Fruit fly (Drosophila melanogaster) whole organism, embryonic: ENCODE measurements around the gene Grx5.

ENCODE experiments used
- Blimp-1 ChIP-seq: fragments of 200-800 bp; sonication (Bioruptor generic); optimal IDR thresholded peaks from 3 replicates; lab custom pipeline; 2018; ENCODE audit warnings: missing biosample characterization, missing genetic modification characterization, mild to moderate bottlenecking, moderate library complexity, missing genetic modification reagents
- CG10431 ChIP-seq: fragments of 200-800 bp; sonication (Bioruptor generic); optimal IDR thresholded peaks from 3 replicates; lab custom pipeline; 2018; ENCODE audit warnings: missing biosample characterization, mild to moderate bottlenecking, missing genetic modification characterization
- CG11085 ChIP-seq: fragments of 200-800 bp; sonication (Bioruptor generic); IDR thresholded peaks from 2 replicates; pipeline ENCODE4 v1.3.6; 2022; ENCODE audit warnings: missing biosample characterization, missing genetic modification characterization
- CG11504 ChIP-seq: fragments of 200-800 bp; sonication (Bioruptor generic); optimal IDR thresholded peaks from 3 replicates; lab custom pipeline; 2019; ENCODE audit warnings: missing biosample characterization, mild to moderate bottlenecking, missing genetic modification characterization, moderate library complexity
- CG11695 ChIP-seq: fragments of 200-800 bp; sonication (Bioruptor generic); IDR thresholded peaks from 3 replicates; pipeline ENCODE4 v1.3.6; 2022; ENCODE audit warnings: missing biosample characterization, missing genetic modification characterization
- CG12219 ChIP-seq: fragments of 200-800 bp; sonication (Bioruptor generic); optimal IDR thresholded peaks from 3 replicates; lab custom pipeline; 2018; ENCODE audit warnings: missing biosample characterization, mild to moderate bottlenecking, missing genetic modification characterization
- CG12299 ChIP-seq: fragments of 200-800 bp; sonication (Bioruptor generic); optimal IDR thresholded peaks from 2 replicates; lab custom pipeline; 2018; ENCODE audit warnings: missing biosample characterization, mild to moderate bottlenecking, missing genetic modification characterization
- CG12659 ChIP-seq: fragments of 200-800 bp; sonication (Bioruptor generic); optimal IDR thresholded peaks from 3 replicates; lab custom pipeline; 2017; ENCODE audit warnings: mild to moderate bottlenecking, missing biosample characterization, missing genetic modification reagents, missing genetic modification characterization
- CG13296 ChIP-seq: fragments of 200-800 bp; sonication (Bioruptor generic); optimal IDR thresholded peaks from 3 replicates; lab custom pipeline; 2018; ENCODE audit warnings: missing biosample characterization, mild to moderate bottlenecking, missing genetic modification characterization
- CG13424 ChIP-seq: fragments of 200-800 bp; sonication (Bioruptor generic); optimal IDR thresholded peaks from 2 replicates; lab custom pipeline; 2019; ENCODE audit warnings: missing biosample characterization, mild to moderate bottlenecking, missing genetic modification characterization, moderate library complexity
- CG15011 ChIP-seq: fragments of 200-800 bp; sonication (Bioruptor generic); optimal IDR thresholded peaks from 3 replicates; lab custom pipeline; 2018; ENCODE audit warnings: missing biosample characterization, mild to moderate bottlenecking, missing genetic modification characterization
- CG15514 ChIP-seq: fragments of 200-800 bp; sonication (Bioruptor generic); optimal IDR thresholded peaks from 3 replicates; lab custom pipeline; 2017; ENCODE audit warnings: missing biosample characterization, missing genetic modification characterization, mild to moderate bottlenecking, moderate library complexity, missing genetic modification reagents
- CG1602 ChIP-seq: fragments of 200-800 bp; sonication (Bioruptor generic); optimal IDR thresholded peaks from 3 replicates; lab custom pipeline; 2016; ENCODE audit warnings: missing biosample characterization, missing genetic modification characterization
- CG18619 ChIP-seq: fragments of 200-800 bp; sonication (Bioruptor generic); optimal IDR thresholded peaks from 3 replicates; lab custom pipeline; 2017; ENCODE audit warnings: missing biosample characterization, mild to moderate bottlenecking, missing genetic modification characterization
- CG2120 ChIP-seq: fragments of 200-800 bp; sonication (Bioruptor generic); optimal IDR thresholded peaks from 3 replicates; lab custom pipeline; 2016; ENCODE audit warnings: missing biosample characterization, missing genetic modification characterization
- CG3065 ChIP-seq: fragments of 200-800 bp; sonication (Bioruptor generic); optimal IDR thresholded peaks from 2 replicates; lab custom pipeline; 2016; ENCODE audit warnings: missing biosample characterization, missing genetic modification characterization
- CG31441 ChIP-seq: fragments of 200-800 bp; sonication (Bioruptor generic); IDR thresholded peaks from 2 replicates; pipeline ENCODE4 v1.3.6; 2022; ENCODE audit warnings: missing biosample characterization, missing genetic modification characterization
- CG4707 ChIP-seq: fragments of 200-800 bp; sonication (Bioruptor generic); optimal IDR thresholded peaks from 2 replicates; lab custom pipeline; 2018; ENCODE audit warnings: missing biosample characterization, mild to moderate bottlenecking, missing genetic modification characterization, moderate library complexity
- CG4730 ChIP-seq: fragments of 200-800 bp; sonication (Bioruptor generic); IDR thresholded peaks from 2 replicates; pipeline ENCODE4 v1.3.6; 2022; ENCODE audit warnings: missing biosample characterization, missing genetic modification characterization
- CG4820 ChIP-seq: fragments of 200-800 bp; sonication (Bioruptor generic); optimal IDR thresholded peaks from 3 replicates; lab custom pipeline; 2016; ENCODE audit warnings: missing biosample characterization, missing genetic modification characterization
- CG7372 ChIP-seq: fragments of 200-800 bp; sonication (Bioruptor generic); IDR thresholded peaks from 2 replicates; pipeline ENCODE4 v1.3.6; 2022; ENCODE audit warnings: missing biosample characterization, missing genetic modification characterization
- Dip3 ChIP-seq: fragments of 200-800 bp; sonication (Bioruptor generic); optimal IDR thresholded peaks from 3 replicates; lab custom pipeline; 2016; ENCODE audit warnings: missing biosample characterization, missing genetic modification characterization
- Elba2 ChIP-seq: fragments of 200-800 bp; sonication (Bioruptor generic); optimal IDR thresholded peaks from 3 replicates; lab custom pipeline; 2016; ENCODE audit warnings: missing biosample characterization, missing genetic modification characterization
- H15 ChIP-seq: fragments of 200-800 bp; sonication (Bioruptor generic); IDR thresholded peaks from 3 replicates; pipeline ENCODE4 v1.3.6; 2022; ENCODE audit warnings: missing biosample characterization, missing genetic modification characterization
- Mad ChIP-seq: fragments of 200-800 bp; sonication (Bioruptor generic); optimal IDR thresholded peaks from 2 replicates; lab custom pipeline; 2016; ENCODE audit warnings: missing biosample characterization, missing genetic modification characterization
- Nf-YC ChIP-seq: fragments of 200-800 bp; optimal IDR thresholded peaks from 3 replicates; lab custom pipeline; 2019; ENCODE audit warnings: missing biosample characterization, mild to moderate bottlenecking, missing genetic modification characterization, moderate library complexity
- Oli ChIP-seq: fragments of 200-800 bp; sonication (Bioruptor generic); optimal IDR thresholded peaks from 2 replicates; lab custom pipeline; 2018; ENCODE audit warnings: missing biosample characterization, mild to moderate bottlenecking, missing genetic modification characterization, moderate library complexity
- Rfx ChIP-seq: fragments of 200-800 bp; sonication (Bioruptor generic); IDR thresholded peaks from 2 replicates; pipeline ENCODE4 v1.3.6; 2022; ENCODE audit warnings: missing biosample characterization, missing genetic modification characterization
- Rx ChIP-seq: fragments of 200-800 bp; sonication (Bioruptor generic); IDR thresholded peaks from 2 replicates; pipeline ENCODE4 v1.3.6; 2022; ENCODE audit warnings: missing biosample characterization, missing genetic modification characterization
- Six4 ChIP-seq: fragments of 200-800 bp; sonication (Bioruptor generic); optimal IDR thresholded peaks from 2 replicates; lab custom pipeline; 2016; ENCODE audit warnings: missing biosample characterization, missing genetic modification characterization
- Ssrp ChIP-seq: fragments of 200-800 bp; sonication (Bioruptor generic); optimal IDR thresholded peaks from 2 replicates; lab custom pipeline; 2018; ENCODE audit warnings: missing biosample characterization, mild to moderate bottlenecking, missing genetic modification characterization, moderate library complexity
- al ChIP-seq: fragments of 200-800 bp; sonication (Bioruptor generic); IDR thresholded peaks from 2 replicates; pipeline ENCODE4 v1.3.6; 2022; ENCODE audit warnings: missing biosample characterization, missing genetic modification characterization
- aop ChIP-seq: fragments of 200-800 bp; sonication (Bioruptor generic); IDR thresholded peaks from 2 replicates; pipeline ENCODE4 v1.3.6; 2022; ENCODE audit warnings: missing biosample characterization, missing genetic modification characterization
- az2 ChIP-seq: fragments of 200-800 bp; sonication (Bioruptor generic); optimal IDR thresholded peaks from 3 replicates; lab custom pipeline; 2016; ENCODE audit warnings: missing biosample characterization, missing genetic modification characterization
- cato ChIP-seq: fragments of 200-800 bp; sonication (Bioruptor generic); optimal IDR thresholded peaks from 2 replicates; lab custom pipeline; 2016; ENCODE audit warnings: missing biosample characterization, missing genetic modification characterization, borderline replicate concordance
- chm ChIP-seq: fragments of 200-800 bp; sonication (Bioruptor generic); IDR thresholded peaks from 2 replicates; pipeline ENCODE4 v1.3.6; 2022; ENCODE audit warnings: missing biosample characterization, missing genetic modification characterization
- cwo ChIP-seq: fragments of 200-800 bp; sonication (Bioruptor generic); optimal IDR thresholded peaks from 3 replicates; lab custom pipeline; 2017; ENCODE audit warnings: missing biosample characterization, missing genetic modification characterization, mild to moderate bottlenecking, moderate library complexity, missing genetic modification reagents
- danr ChIP-seq: fragments of 200-800 bp; sonication (Bioruptor generic); IDR thresholded peaks from 2 replicates; pipeline ENCODE4 v1.3.6; 2022; ENCODE audit warnings: missing biosample characterization, missing genetic modification characterization
- ewg ChIP-seq: fragments of 200-800 bp; sonication (Bioruptor generic); optimal IDR thresholded peaks from 3 replicates; lab custom pipeline; 2017; ENCODE audit warnings: mild to moderate bottlenecking, missing biosample characterization, missing genetic modification reagents, missing genetic modification characterization
- eyg ChIP-seq: fragments of 200-800 bp; sonication (Bioruptor generic); optimal IDR thresholded peaks from 3 replicates; lab custom pipeline; 2016; ENCODE audit warnings: missing biosample characterization, missing genetic modification characterization
- gcm2 ChIP-seq: fragments of 200-800 bp; sonication (Bioruptor generic); optimal IDR thresholded peaks from 2 replicates; lab custom pipeline; 2016; ENCODE audit warnings: missing biosample characterization, missing genetic modification characterization
- ham ChIP-seq: fragments of 200-800 bp; sonication (Bioruptor generic); IDR thresholded peaks from 2 replicates; pipeline ENCODE4 v1.3.6; 2022; ENCODE audit warnings: missing biosample characterization, missing genetic modification characterization
- jumu ChIP-seq: fragments of 200-800 bp; sonication (Bioruptor generic); optimal IDR thresholded peaks from 3 replicates; lab custom pipeline; 2016; ENCODE audit warnings: missing biosample characterization, missing genetic modification characterization
- pho ChIP-seq: fragments of 200-800 bp; sonication (Bioruptor generic); optimal IDR thresholded peaks from 2 replicates; lab custom pipeline; 2016; ENCODE audit warnings: missing biosample characterization, missing genetic modification characterization
- schlank ChIP-seq: fragments of 200-800 bp; sonication (Bioruptor generic); optimal IDR thresholded peaks from 2 replicates; lab custom pipeline; 2018; ENCODE audit warnings: missing biosample characterization, mild to moderate bottlenecking, missing genetic modification characterization
- sqz ChIP-seq: fragments of 200-800 bp; sonication (Bioruptor generic); optimal IDR thresholded peaks from 3 replicates; lab custom pipeline; 2018; ENCODE audit warnings: missing biosample characterization, mild to moderate bottlenecking, missing genetic modification characterization
- tap ChIP-seq: fragments of 200-800 bp; optimal IDR thresholded peaks from 3 replicates; lab custom pipeline; 2019; ENCODE audit warnings: missing biosample characterization, mild to moderate bottlenecking, missing genetic modification characterization, moderate library complexity
- tgo ChIP-seq: fragments of 200-800 bp; sonication (Bioruptor generic); IDR thresholded peaks from 3 replicates; pipeline ENCODE4 v1.3.6; 2022; ENCODE audit warnings: missing biosample characterization, missing genetic modification characterization
- wdn ChIP-seq: fragments of 200-800 bp; sonication (Bioruptor generic); IDR thresholded peaks from 2 replicates; pipeline ENCODE4 v1.3.6; 2022; ENCODE audit warnings: missing biosample characterization, missing genetic modification characterization
- zen2 ChIP-seq: fragments of 200-800 bp; sonication (Bioruptor generic); IDR thresholded peaks from 3 replicates; pipeline ENCODE4 v1.3.6; 2022; ENCODE audit warnings: missing biosample characterization, missing genetic modification characterization; ENCODE audit not compliant: partially characterized antibody

Gene Grx5

DNA sequence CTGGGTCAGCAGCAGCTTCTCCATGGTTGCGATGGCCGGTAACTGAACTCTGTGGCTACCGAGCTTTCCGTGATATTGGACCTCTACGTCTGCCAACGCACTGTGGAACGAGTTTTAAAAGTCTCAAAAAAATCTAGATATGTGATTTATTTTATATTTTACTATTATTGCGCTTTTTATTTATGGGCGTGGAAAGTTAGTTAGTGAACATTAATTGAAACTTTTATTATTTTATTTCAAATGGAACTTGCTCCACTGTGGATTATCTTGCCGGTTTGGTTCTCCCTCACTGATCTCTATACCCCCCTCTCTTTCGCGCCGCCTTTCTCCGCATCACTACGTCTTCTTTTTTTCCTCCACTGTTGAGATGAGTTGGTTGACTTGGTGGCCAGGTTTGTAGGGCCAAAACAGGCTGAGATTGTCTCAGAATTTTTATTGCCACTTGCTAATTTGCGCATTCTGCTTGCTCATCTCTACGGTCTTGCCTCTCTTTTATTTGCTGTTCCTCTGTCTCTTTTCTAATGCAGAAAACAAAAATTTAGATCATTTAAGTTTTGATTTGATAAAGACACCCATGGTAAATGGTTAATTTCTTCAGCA lies 10.9 kb upstream of the Grx5 start, which contains the start of gene CG9522 (continued):
- peak; percentile 40 for TF ChIP-seq CG18619 (GFP tag; lab: Kevin White, UChicago)
- TF ChIP-seq CG10431 (GFP tag; lab: Kevin White, UChicago): peak; percentile 68
- peak; percentile 34 for TF ChIP-seq CG15011 (GFP tag; lab: Kevin White, UChicago)
- TF ChIP-seq cwo (GFP tag; lab: Kevin White, UChicago): peak; percentile 42
- TF ChIP-seq zen2 (GFP tag; lab: Robert Waterston, UW): no peak
- TF ChIP-seq CG12659: peak; percentile 55
- TF ChIP-seq aop (GFP tag; lab: Robert Waterston, UW): 0 out of 2 replicates have a peak, but pooled peaks have one; percentile 35
- peak; percentile 51 for TF ChIP-seq ewg
- TF ChIP-seq H15 (GFP tag; lab: Robert Waterston, UW): peak; percentile 59; the same call in 1 of the 3 replicates
- TF ChIP-seq sqz: peak; percentile 47
- TF ChIP-seq CG15514: peak; percentile 45
- TF ChIP-seq chm (GFP tag; lab: Robert Waterston, UW): peak; percentile 83
- TF ChIP-seq Mad (GFP tag; lab: Kevin White, UChicago): peak; percentile 47
- TF ChIP-seq CG2120 (GFP tag; lab: Kevin White, UChicago): peak; percentile 61
- peak; percentile 51 for TF ChIP-seq CG1602 (GFP tag; lab: Kevin White, UChicago)
- peak; percentile 86 for TF ChIP-seq Blimp-1 (GFP tag; lab: Kevin White, UChicago)
- TF ChIP-seq CG4730 (GFP tag; lab: Robert Waterston, UW): peak; percentile 48; the same call in 1 of the 2 replicates
- TF ChIP-seq CG13296 (GFP tag; lab: Kevin White, UChicago): peak; percentile 63
- TF ChIP-seq CG13424 (tag; lab: Kevin White, UChicago): peak; percentile 77
- peak; percentile 73 for TF ChIP-seq tap (tag; lab: Kevin White, UChicago)
- peak; percentile 66; the same call in 1 of the 2 replicates for TF ChIP-seq al (GFP tag; lab: Robert Waterston, UW)
- peak; percentile 72 for TF ChIP-seq Oli (tag; lab: Kevin White, UChicago)
- peak; percentile 65 for TF ChIP-seq CG7372
- no peak for TF ChIP-seq eyg (GFP tag; lab: Kevin White, UChicago)
- no peak for TF ChIP-seq CG3065
- peak; percentile 59 for TF ChIP-seq tgo (GFP tag; lab: Robert Waterston, UW)
- TF ChIP-seq CG11504: peak; percentile 76
- peak; percentile 68 for TF ChIP-seq az2 (GFP tag; lab: Kevin White, UChicago)
- peak; percentile 75 for TF ChIP-seq CG4820
- TF ChIP-seq CG12299 (tag; lab: Kevin White, UChicago): peak; percentile 33
- peak; percentile 58; the same call in 1 of the 2 replicates for TF ChIP-seq wdn (GFP tag; lab: Robert Waterston, UW)
- TF ChIP-seq Rx (GFP tag; lab: Robert Waterston, UW): 0 out of 2 replicates have a peak, but pooled peaks have one; percentile 18
- TF ChIP-seq danr (GFP tag; lab: Robert Waterston, UW): peak; percentile 49; the same call in 1 of the 2 replicates
- TF ChIP-seq gcm2 (GFP tag; lab: Kevin White, UChicago): no peak
- TF ChIP-seq Rfx (GFP tag; lab: Robert Waterston, UW): peak; percentile 76
- TF ChIP-seq CG11085 (GFP tag; lab: Robert Waterston, UW): peak; percentile 45; the same call in 1 of the 2 replicates
- peak; percentile 24 for TF ChIP-seq pho (GFP tag; lab: Kevin White, UChicago)
- TF ChIP-seq CG31441 (GFP tag; lab: Robert Waterston, UW): peak; percentile 70
- TF ChIP-seq jumu (GFP tag; lab: Kevin White, UChicago): peak; percentile 41
- no peak for TF ChIP-seq ham (GFP tag; lab: Robert Waterston, UW)
- TF ChIP-seq CG11695 (GFP tag; lab: Robert Waterston, UW): peak; percentile 58; the same call in 2 of the 3 replicates
- peak; percentile 69 for TF ChIP-seq Six4 (GFP tag; lab: Kevin White, UChicago)
- peak; percentile 51 for TF ChIP-seq Dip3 (GFP tag; lab: Kevin White, UChicago)
- TF ChIP-seq cato (GFP tag; lab: Kevin White, UChicago): no peak
- peak; percentile 70 for TF ChIP-seq CG12219 (GFP tag; lab: Kevin White, UChicago)
- no peak for TF ChIP-seq schlank (tag; lab: Kevin White, UChicago)
- TF ChIP-seq Ssrp: peak; percentile 69
- TF ChIP-seq Elba2 (GFP tag; lab: Kevin White, UChicago): no peak
- TF ChIP-seq Nf-YC: no peak
- TF ChIP-seq CG4707 (GFP tag; lab: Kevin White, UChicago): peak; percentile 68
